Worm (Caenorhabditis elegans) whole organism, late embryonic: ENCODE results near the gene nspb-3.

Source experiments
- gmeb-2 ChIP-seq: sonication (generic microtip); optimal IDR thresholded peaks from 2 replicates; lab custom pipeline; 2016; ENCODE audit warnings: missing genetic modification characterization, inconsistent platforms, missing compliant biosample characterization
- lim-6 ChIP-seq: sonication (generic microtip); optimal IDR thresholded peaks from 2 replicates; lab custom pipeline; 2016; ENCODE audit warnings: missing genetic modification characterization, missing compliant biosample characterization
- mec-3 ChIP-seq: sonication (generic microtip); optimal IDR thresholded peaks from 2 replicates; lab custom pipeline; 2016; ENCODE audit warnings: borderline replicate concordance, missing genetic modification characterization, missing compliant biosample characterization
- nhr-232 ChIP-seq: sonication (generic microtip); optimal IDR thresholded peaks from 2 replicates; lab custom pipeline; 2016; ENCODE audit warnings: missing genetic modification characterization, missing compliant biosample characterization
- pag-3 ChIP-seq: sonication (generic microtip); optimal IDR thresholded peaks from 2 replicates; lab custom pipeline; 2016; ENCODE audit warnings: missing compliant biosample characterization, missing genetic modification characterization, borderline replicate concordance
- syd-9 ChIP-seq: sonication (generic microtip); optimal IDR thresholded peaks from 2 replicates; lab custom pipeline; 2016; ENCODE audit warnings: mild to moderate bottlenecking, missing genetic modification characterization, moderate library complexity, missing compliant biosample characterization
- unc-55 ChIP-seq: sonication (generic microtip); optimal IDR thresholded peaks from 2 replicates; lab custom pipeline; 2017; ENCODE audit warnings: missing biosample characterization, missing genetic modification reagents, missing genetic modification characterization

- TF ChIP-seq pag-3 (tag; lab: Kevin White, UChicago): no peak
- no peak for TF ChIP-seq gmeb-2
- no peak for TF ChIP-seq unc-55
- no peak for TF ChIP-seq nhr-232
- TF ChIP-seq mec-3: no peak
- no peak for TF ChIP-seq syd-9 (tag; lab: Kevin White, UChicago)
- TF ChIP-seq lim-6: no peak
Measured at ce11 chrIV:6554865-6555264, 39.9 kb downstream of the nspb-3 start.
